Fruit fly (Drosophila melanogaster) Kc167 (cell line): Measurements from ENCODE around the gene CG32267.

Experiments used
- h ChIP-seq: fragments of >200 bp; optimal IDR thresholded peaks from 3 replicates; lab custom pipeline; 2018; ENCODE audit warnings: missing external identifiers
- psq ChIP-seq: fragments of >200 bp; optimal IDR thresholded peaks from 2 replicates; lab custom pipeline; 2017; ENCODE audit warnings: missing external identifiers
- ttk ChIP-seq: sonication (Bioruptor generic); optimal IDR thresholded peaks from 2 replicates; lab custom pipeline; 2017; ENCODE audit warnings: missing external identifiers

dm6 chr3L:3450410-3450809, 21.5 kb downstream of the CG32267 start:
- TF ChIP-seq psq (lab: Kevin White, UChicago) (no peak), h (lab: Kevin White, UChicago) (no peak), ttk (lab: Kevin White, UChicago) (no peak)
